Worm (Caenorhabditis elegans) whole organism, L3 larva: Measurements from ENCODE around the gene F01G10.6.
A peak's percentile ranks its signal among the peaks of the same experiment; 100 is the strongest.

Experiments used
- ZK546.5 ChIP-seq: sonication (generic microtip); optimal IDR thresholded peaks from 2 replicates; lab custom pipeline; 2017; ENCODE audit warnings: missing biosample characterization, missing genetic modification characterization
- ama-1 ChIP-seq: fragments of 150-350 bp; optimal IDR thresholded peaks from 2 replicates; lab custom pipeline; 2018
- ceh-16 ChIP-seq: sonication (generic microtip); optimal IDR thresholded peaks from 2 replicates; lab custom pipeline; 2017; ENCODE audit warnings: missing biosample characterization, missing genetic modification characterization
- ceh-28 ChIP-seq: fragments of 150-350 bp; optimal IDR thresholded peaks from 2 replicates; lab custom pipeline; 2014; ENCODE audit warnings: missing biosample characterization, missing genetic modification reagents, missing genetic modification characterization
- ceh-82 ChIP-seq: fragments of 150-350 bp; optimal IDR thresholded peaks from 2 replicates; lab custom pipeline; 2014; ENCODE audit warnings: missing biosample characterization, missing genetic modification characterization
- ceh-9 ChIP-seq: sonication (generic microtip); optimal IDR thresholded peaks from 2 replicates; lab custom pipeline; 2018; ENCODE audit warnings: missing biosample characterization, missing genetic modification characterization
- egl-27 ChIP-seq: sonication (generic microtip); optimal IDR thresholded peaks from 4 replicates; lab custom pipeline; 2017; ENCODE audit warnings: missing biosample characterization, missing genetic modification reagents, missing genetic modification characterization
- egl-5 ChIP-seq: fragments of 150-350 bp; optimal IDR thresholded peaks from 2 replicates; lab custom pipeline; 2017; ENCODE audit warnings: missing biosample characterization, missing genetic modification reagents, missing genetic modification characterization, inconsistent platforms
- elt-2 ChIP-seq: sonication (generic microtip); optimal IDR thresholded peaks from 2 replicates; lab custom pipeline; 2016; ENCODE audit warnings: missing genetic modification reagents, mild to moderate bottlenecking, missing genetic modification characterization, missing compliant biosample characterization
- elt-3 ChIP-seq, 3 experiments: fragments of 150-350 bp in 1 of 3; sonication (generic microtip) in 2 of 3; optimal IDR thresholded peaks; 2 replicates in 2 of 3; 4 replicates in 1 of 3; lab custom pipeline; 2014 to 2017; ENCODE audit warnings: missing biosample characterization in 3 of 3, missing genetic modification characterization in 3 of 3
- eor-1 ChIP-seq, 2 experiments: fragments of 150-350 bp; optimal IDR thresholded peaks; 2 replicates each; lab custom pipeline; 2014 to 2018; ENCODE audit warnings: missing biosample characterization in 2 of 2, missing genetic modification characterization in 2 of 2
- fkh-2 ChIP-seq: fragments of 150-350 bp; optimal IDR thresholded peaks from 2 replicates; lab custom pipeline; 2014; ENCODE audit warnings: missing biosample characterization, missing genetic modification reagents, missing genetic modification characterization
- jun-1 ChIP-seq: fragments of 150-350 bp; optimal IDR thresholded peaks from 2 replicates; lab custom pipeline; 2014; ENCODE audit warnings: missing biosample characterization, missing genetic modification reagents, missing genetic modification characterization
- lin-15B ChIP-seq: fragments of 150-350 bp; optimal IDR thresholded peaks from 2 replicates; lab custom pipeline; 2014; ENCODE audit warnings: missing biosample characterization, missing genetic modification characterization
- lsy-12 ChIP-seq: sonication (generic microtip); optimal IDR thresholded peaks from 2 replicates; lab custom pipeline; 2016; ENCODE audit warnings: mild to moderate bottlenecking, missing genetic modification characterization, missing compliant biosample characterization
- mdl-1 ChIP-seq: fragments of 150-350 bp; optimal IDR thresholded peaks from 2 replicates; lab custom pipeline; 2014; ENCODE audit warnings: missing biosample characterization, missing genetic modification characterization
- mml-1 ChIP-seq: fragments of 150-350 bp; sonication (generic microtip); optimal IDR thresholded peaks from 3 replicates; lab custom pipeline; 2014; ENCODE audit warnings: missing biosample characterization, missing genetic modification characterization
- nhr-11 ChIP-seq: fragments of 150-350 bp; optimal IDR thresholded peaks from 2 replicates; lab custom pipeline; 2014; ENCODE audit warnings: missing biosample characterization, missing genetic modification characterization
- nhr-12 ChIP-seq: fragments of 150-350 bp; optimal IDR thresholded peaks from 2 replicates; lab custom pipeline; 2014; ENCODE audit warnings: missing biosample characterization, missing genetic modification characterization
- nhr-23 ChIP-seq: fragments of 150-350 bp; optimal IDR thresholded peaks from 2 replicates; lab custom pipeline; 2014; ENCODE audit warnings: missing biosample characterization, missing genetic modification reagents, missing genetic modification characterization
- nhr-237 ChIP-seq: fragments of 150-350 bp; optimal IDR thresholded peaks from 2 replicates; lab custom pipeline; 2014; ENCODE audit warnings: missing biosample characterization, missing genetic modification characterization
- nhr-28 ChIP-seq: fragments of 150-350 bp; optimal IDR thresholded peaks from 2 replicates; lab custom pipeline; 2014; ENCODE audit warnings: missing biosample characterization, missing genetic modification characterization
- nhr-43 ChIP-seq: sonication (generic microtip); optimal IDR thresholded peaks from 2 replicates; lab custom pipeline; 2016; ENCODE audit warnings: mild to moderate bottlenecking, missing genetic modification characterization, missing compliant biosample characterization; ENCODE audit not compliant: poor library complexity, severe bottlenecking
- nhr-67 ChIP-seq: fragments of 150-350 bp; optimal IDR thresholded peaks from 2 replicates; lab custom pipeline; 2014; ENCODE audit warnings: missing biosample characterization, missing genetic modification characterization
- pha-4 ChIP-seq: fragments of 150-350 bp; optimal IDR thresholded peaks from 2 replicates; lab custom pipeline; 2014; ENCODE audit warnings: missing biosample characterization, missing genetic modification reagents, missing genetic modification characterization
- pqm-1 ChIP-seq: fragments of 150-350 bp; optimal IDR thresholded peaks from 2 replicates; lab custom pipeline; 2017; ENCODE audit warnings: missing biosample characterization, missing genetic modification characterization, inconsistent platforms
- sea-2 ChIP-seq: fragments of 150-350 bp; sonication (generic microtip); optimal IDR thresholded peaks from 4 replicates; lab custom pipeline; 2014; ENCODE audit warnings: missing biosample characterization, missing genetic modification reagents, missing genetic modification characterization
- skn-1 ChIP-seq: fragments of 150-350 bp; optimal IDR thresholded peaks from 2 replicates; lab custom pipeline; 2014; ENCODE audit warnings: missing biosample characterization, missing genetic modification characterization
- snpc-4 ChIP-seq: fragments of 150-350 bp; optimal IDR thresholded peaks from 2 replicates; lab custom pipeline; 2014; ENCODE audit warnings: missing biosample characterization, missing genetic modification characterization
- tbx-2 ChIP-seq: sonication (generic microtip); optimal IDR thresholded peaks from 2 replicates; lab custom pipeline; 2016; ENCODE audit warnings: mild to moderate bottlenecking, missing genetic modification characterization, missing compliant biosample characterization
- unc-39 ChIP-seq: sonication (generic microtip); optimal IDR thresholded peaks from 4 replicates; lab custom pipeline; 2017; ENCODE audit warnings: missing biosample characterization, missing genetic modification characterization
- unc-62 ChIP-seq: fragments of 150-350 bp; sonication (generic microtip); optimal IDR thresholded peaks from 4 replicates; lab custom pipeline; 2014; ENCODE audit warnings: missing biosample characterization, missing genetic modification reagents, missing genetic modification characterization
- ztf-11 ChIP-seq: fragments of 150-350 bp; optimal IDR thresholded peaks from 2 replicates; lab custom pipeline; 2014; ENCODE audit warnings: missing biosample characterization, missing genetic modification characterization
- ztf-4 ChIP-seq: fragments of 150-350 bp; optimal IDR thresholded peaks from 2 replicates; lab custom pipeline; 2014; ENCODE audit warnings: missing biosample characterization, missing genetic modification characterization

F01G10.6 gene

ce11 chrIV:10227534-10227933 lies at the start of gene F01G10.6:
Gene F01G10.6 (minus strand): TSS chrIV:10227634.
- TF ChIP-seq lsy-12 (tag; lab: Kevin White, UChicago) = no peak
- no peak for TF ChIP-seq unc-62
- no peak for TF ChIP-seq jun-1 (tag; lab: Kevin White, UChicago)
- no peak for TF ChIP-seq ZK546.5
- no peak for TF ChIP-seq ztf-11
- TF ChIP-seq nhr-237 (tag; lab: Kevin White, UChicago) = no peak
- no peak for TF ChIP-seq pha-4 (tag; lab: Kevin White, UChicago)
- TF ChIP-seq, all 47 proteins: peak for 0

ce11 chrIV:10276960-10277359 lies 49.5 kb upstream of the F01G10.6 start, which contains the start of gene Y43C5A.7:
Gene Y43C5A.7 (plus strand): TSS chrIV:10277260.
- TF ChIP-seq snpc-4 (tag; lab: Kevin White, UChicago) (no peak), ztf-4 (tag; lab: Kevin White, UChicago) (no peak), mml-1 (tag; lab: Kevin White, UChicago) (no peak)
- TF ChIP-seq, all 47 proteins: peak for 0

ce11 chrIV:10275050-10275449 lies 47.6 kb upstream of the F01G10.6 start:
- TF ChIP-seq lin-15B = no peak
- TF ChIP-seq elt-3 (tag; optimal IDR thresholded peaks at IDR 0.05; lab: Kevin White, UChicago) = no peak
- TF ChIP-seq unc-62 = no peak
- no peak for TF ChIP-seq pqm-1 (tag; lab: Kevin White, UChicago)
- no peak for TF ChIP-seq ceh-16 (tag; lab: Kevin White, UChicago)
- no peak for TF ChIP-seq nhr-67 (tag; lab: Kevin White, UChicago)
- no peak for TF ChIP-seq ceh-9 (tag; lab: Kevin White, UChicago)
- no peak for TF ChIP-seq nhr-12

- TF ChIP-seq jun-1 (tag; lab: Kevin White, UChicago) (no peak), nhr-23 (tag; lab: Kevin White, UChicago) (peak; percentile 57)
- TF ChIP-seq, all 47 proteins: peak for 1
Observed at ce11 chrIV:10273781-10274313, 46.4 kb upstream of the F01G10.6 start, which contains the start of gene Y43C5A.3. Gene Y43C5A.3 (plus strand): TSS chrIV:10274036.

- TF ChIP-seq unc-39 = no peak
- TF ChIP-seq tbx-2 (tag; lab: Kevin White, UChicago) = no peak
- no peak for TF ChIP-seq skn-1
- TF ChIP-seq nhr-237 (tag; lab: Kevin White, UChicago) = no peak
- TF ChIP-seq sea-2 (GFP tag; lab: Kevin White, UChicago) = no peak
Observed at ce11 chrIV:10273360-10273759, 45.9 kb upstream of the F01G10.6 start.

- TF ChIP-seq ceh-82 (no peak), ztf-4 (tag; lab: Kevin White, UChicago) (no peak), mdl-1 (tag; lab: Kevin White, UChicago) (no peak), nhr-11 (tag; lab: Kevin White, UChicago) (no peak), lin-15B (no peak), ceh-16 (tag; lab: Kevin White, UChicago) (no peak), unc-62 (no peak), fkh-2 (no peak), nhr-28 (no peak), nhr-23 (tag; lab: Kevin White, UChicago) (no peak), egl-5 (tag; lab: Kevin White, UChicago) (no peak), ama-1 (lab: Kevin White, UChicago) (no peak), pqm-1 (tag; lab: Kevin White, UChicago) (peak; percentile 34), skn-1 (no peak), elt-2 (tag; lab: Kevin White, UChicago) (peak; percentile 69), pha-4 (tag; lab: Kevin White, UChicago) (peak; percentile 22), nhr-12 (no peak), jun-1 (tag; lab: Kevin White, UChicago) (no peak), eor-1 (tag; optimal IDR thresholded peaks at IDR 0.05; lab: Kevin White, UChicago) (no peak), ZK546.5 (no peak), lsy-12 (tag; lab: Kevin White, UChicago) (no peak), ceh-28 (tag; lab: Kevin White, UChicago) (no peak), egl-27 (tag; lab: Kevin White, UChicago) (no peak), nhr-43 (tag; lab: Kevin White, UChicago) (no peak), snpc-4 (tag; lab: Kevin White, UChicago) (no peak)
Observed at ce11 chrIV:10269137-10269933, 41.9 kb upstream of the F01G10.6 start, which contains the start of the genes nspd-7 and Y43C5A.2. Gene nspd-7 (minus strand): TSS chrIV:10269187. Gene Y43C5A.2 (plus strand): TSS chrIV:10269883.
